Worm (Caenorhabditis elegans): ENCODE data around the gene egg-1.

- TF ChIP-seq sea-1 (GFP tag; conservative IDR thresholded peaks at IDR 0.05) = no peak
- no peak for TF ChIP-seq ama-1 (optimal IDR thresholded peaks at IDR 0.05)
- no peak for TF ChIP-seq flt-1 (GFP tag; IDR thresholded peaks at IDR 0.05)
- no peak for TF ChIP-seq hnd-1 (tag; optimal IDR thresholded peaks at IDR 0.05)
- no peak for TF ChIP-seq tra-4 (tag; optimal IDR thresholded peaks at IDR 0.05)
- no peak for TF ChIP-seq ceh-13 (GFP tag; optimal IDR thresholded peaks at IDR 0.05)
- no peak for TF ChIP-seq B0310.2 (tag; optimal IDR thresholded peaks at IDR 0.05)
- TF ChIP-seq tbx-37 (GFP tag; conservative IDR thresholded peaks at IDR 0.05) = no peak
- TF ChIP-seq pes-1 (GFP tag; IDR thresholded peaks at IDR 0.05) = no peak
- TF ChIP-seq F13C5.2 (tag; optimal IDR thresholded peaks at IDR 0.05) = no peak
- no peak for TF ChIP-seq hmg-4 (GFP tag; optimal IDR thresholded peaks at IDR 0.05)
Observed at ce11 chrIII:5711881-5712643, 15.9 kb upstream of the egg-1 start.

All from whole organism, early embryonic.